Fruit fly (Drosophila melanogaster) whole organism, embryonic: Measurements from ENCODE around the gene Obp73a.

Source experiments
- CHES-1-like ChIP-seq: fragments of 200-800 bp; sonication (Bioruptor generic); optimal IDR thresholded peaks from 2 replicates; lab custom pipeline; 2016; ENCODE audit warnings: missing biosample characterization, missing genetic modification characterization
- E2f2 ChIP-seq: fragments of 200-800 bp; sonication (Bioruptor generic); IDR thresholded peaks from 2 replicates; pipeline ENCODE4 v1.3.6; 2022; ENCODE audit warnings: missing biosample characterization, missing genetic modification characterization
- ind ChIP-seq: fragments of 200-800 bp; sonication (Bioruptor generic); optimal IDR thresholded peaks from 3 replicates; lab custom pipeline; 2016; ENCODE audit warnings: missing biosample characterization, missing genetic modification characterization

dm6 chr3L:17004218-17004759 lies 60.1 kb downstream of the Obp73a start:
- TF ChIP-seq CHES-1-like = peak; percentile 92
- TF ChIP-seq E2f2 (GFP tag; lab: Robert Waterston, UW) = peak; percentile 62
- TF ChIP-seq ind = peak; percentile 85
